Worm (Caenorhabditis elegans) whole organism, L2 larva: ENCODE measurements around the gene srh-3.

Experiments
- mab-5 ChIP-seq: fragments of 150-350 bp; optimal IDR thresholded peaks from 2 replicates; lab custom pipeline; 2014; ENCODE audit warnings: missing biosample characterization, missing genetic modification characterization
- nhr-25 ChIP-seq: fragments of 150-350 bp; sonication (generic microtip); optimal IDR thresholded peaks from 3 replicates; lab custom pipeline; 2014; ENCODE audit warnings: missing biosample characterization, missing genetic modification characterization

ce11 chrV:1640008-1640407, 42.4 kb upstream of the srh-3 start, which contains the start of gene str-221:
- TF ChIP-seq nhr-25 (tag; lab: Kevin White, UChicago) (no peak), mab-5 (tag; lab: Kevin White, UChicago) (no peak)
